Worm (Caenorhabditis elegans) whole organism, early embryonic: ENCODE data around the gene W04B5.6.
A peak's percentile ranks its signal among the peaks of the same experiment; 100 is the strongest.
"Not testable (repeated sequence)": the region's sequence is repeated elsewhere in the genome, so short reads cannot be mapped to it uniquely, and the experiment has no call there.

Experiments
- B0310.2 ChIP-seq: sonication (generic microtip); optimal IDR thresholded peaks from 2 replicates; lab custom pipeline; 2016; ENCODE audit warnings: mild to moderate bottlenecking, missing genetic modification characterization, missing compliant biosample characterization
- F13C5.2 ChIP-seq: sonication (generic microtip); optimal IDR thresholded peaks from 2 replicates; lab custom pipeline; 2017; ENCODE audit warnings: mild to moderate bottlenecking, missing genetic modification characterization, inconsistent platforms, missing compliant biosample characterization
- aly-1 ChIP-seq: sonication (generic microtip); optimal IDR thresholded peaks from 2 replicates; lab custom pipeline; 2016; ENCODE audit warnings: missing genetic modification characterization, missing compliant biosample characterization
- ama-1 ChIP-seq: fragments of 150-350 bp; optimal IDR thresholded peaks from 2 replicates; lab custom pipeline; 2014
- ceh-13 ChIP-seq: fragments of 200-800 bp; sonication (Bioruptor generic); optimal IDR thresholded peaks from 2 replicates; lab custom pipeline; 2018; ENCODE audit warnings: mild to moderate bottlenecking, missing genetic modification characterization, missing compliant biosample characterization
- ceh-36 ChIP-seq: sonication (generic microtip); optimal IDR thresholded peaks from 2 replicates; lab custom pipeline; 2016; ENCODE audit warnings: missing genetic modification characterization, inconsistent platforms, missing compliant biosample characterization
- ets-7 ChIP-seq: sonication (generic microtip); optimal IDR thresholded peaks from 2 replicates; lab custom pipeline; 2016; ENCODE audit warnings: missing genotype, missing genetic modification characterization, missing compliant biosample characterization
- flt-1 ChIP-seq: fragments of 200-800 bp; sonication (Bioruptor generic); IDR thresholded peaks from 2 replicates; pipeline ENCODE4 v1.3.6; 2022; ENCODE audit warnings: missing genetic modification characterization, missing compliant biosample characterization
- hmbx-1 ChIP-seq: sonication (generic microtip); optimal IDR thresholded peaks from 2 replicates; lab custom pipeline; 2016; ENCODE audit warnings: mild to moderate bottlenecking, missing genetic modification characterization, missing compliant biosample characterization
- hmg-4 ChIP-seq: fragments of 200-800 bp; sonication (Bioruptor generic); optimal IDR thresholded peaks from 2 replicates; lab custom pipeline; 2018; ENCODE audit warnings: mild to moderate bottlenecking, missing genetic modification characterization, missing compliant biosample characterization
- hnd-1 ChIP-seq: sonication (generic microtip); optimal IDR thresholded peaks from 2 replicates; lab custom pipeline; 2016; ENCODE audit warnings: missing genetic modification characterization, missing compliant biosample characterization
- pes-1 ChIP-seq: fragments of 200-800 bp; sonication (Bioruptor generic); IDR thresholded peaks from 2 replicates; pipeline ENCODE4 v1.3.6; 2022; ENCODE audit warnings: missing genetic modification reagents, missing genetic modification characterization, missing compliant biosample characterization
- scrt-1 ChIP-seq: fragments of 200-800 bp; sonication (Bioruptor generic); IDR thresholded peaks from 2 replicates; pipeline ENCODE4 v1.3.6; 2022; ENCODE audit warnings: missing genetic modification characterization, missing compliant biosample characterization
- sea-1 ChIP-seq: fragments of 200-800 bp; sonication (Bioruptor generic); conservative IDR thresholded peaks from 2 replicates; pipeline ENCODE4 v1.3.6; 2022; ENCODE audit warnings: missing genetic modification characterization, missing compliant biosample characterization
- tbx-11 ChIP-seq: fragments of 200-800 bp; sonication (Bioruptor generic); IDR thresholded peaks from 2 replicates; pipeline ENCODE4 v1.3.6; 2022; ENCODE audit warnings: missing genetic modification characterization, missing compliant biosample characterization
- tbx-37 ChIP-seq: fragments of 200-800 bp; sonication (Bioruptor generic); conservative IDR thresholded peaks from 2 replicates; pipeline ENCODE4 v1.3.6; 2022; ENCODE audit warnings: missing genetic modification reagents, missing genetic modification characterization, missing compliant biosample characterization
- tra-4 ChIP-seq: sonication (generic microtip); optimal IDR thresholded peaks from 2 replicates; lab custom pipeline; 2017; ENCODE audit warnings: missing genetic modification characterization, missing compliant biosample characterization

W04B5.6 gene

ce11 chrIII:2435805-2436204 lies 532 bp upstream of the W04B5.6 start, which contains the start of gene E02H9.6:
Gene E02H9.6 (plus strand): TSS chrIII:2436105.
- TF ChIP-seq pes-1 (GFP tag; lab: Robert Waterston, UW); tbx-37 (GFP tag; lab: Robert Waterston, UW); ets-7 (tag; lab: Kevin White, UChicago): not testable (repeated sequence)

ce11 chrIII:2432925-2433324 lies 2.3 kb downstream of the W04B5.6 start:
- TF ChIP-seq scrt-1 (GFP tag; lab: Robert Waterston, UW) (no peak), flt-1 (GFP tag; lab: Robert Waterston, UW) (no peak), hmg-4 (GFP tag; lab: Kevin White, UChicago) (no peak), aly-1 (tag; lab: Kevin White, UChicago) (no peak), sea-1 (GFP tag; lab: Robert Waterston, UW) (no peak), F13C5.2 (tag; lab: Kevin White, UChicago) (no peak), hnd-1 (tag; lab: Kevin White, UChicago) (no peak), tbx-37 (GFP tag; lab: Robert Waterston, UW) (no peak), pes-1 (GFP tag; lab: Robert Waterston, UW) (no peak), tra-4 (tag; lab: Kevin White, UChicago) (no peak), B0310.2 (tag; lab: Kevin White, UChicago) (no peak)

ce11 chrIII:2426122-2426521 lies 9.2 kb downstream of the W04B5.6 start, which contains the start of gene W04B5.8:
Gene W04B5.8 (plus strand): TSS chrIII:2426316.
- TF ChIP-seq B0310.2 (tag; lab: Kevin White, UChicago) = no peak
- no peak for TF ChIP-seq ceh-36
- no peak for TF ChIP-seq sea-1 (GFP tag; lab: Robert Waterston, UW)

DNA sequence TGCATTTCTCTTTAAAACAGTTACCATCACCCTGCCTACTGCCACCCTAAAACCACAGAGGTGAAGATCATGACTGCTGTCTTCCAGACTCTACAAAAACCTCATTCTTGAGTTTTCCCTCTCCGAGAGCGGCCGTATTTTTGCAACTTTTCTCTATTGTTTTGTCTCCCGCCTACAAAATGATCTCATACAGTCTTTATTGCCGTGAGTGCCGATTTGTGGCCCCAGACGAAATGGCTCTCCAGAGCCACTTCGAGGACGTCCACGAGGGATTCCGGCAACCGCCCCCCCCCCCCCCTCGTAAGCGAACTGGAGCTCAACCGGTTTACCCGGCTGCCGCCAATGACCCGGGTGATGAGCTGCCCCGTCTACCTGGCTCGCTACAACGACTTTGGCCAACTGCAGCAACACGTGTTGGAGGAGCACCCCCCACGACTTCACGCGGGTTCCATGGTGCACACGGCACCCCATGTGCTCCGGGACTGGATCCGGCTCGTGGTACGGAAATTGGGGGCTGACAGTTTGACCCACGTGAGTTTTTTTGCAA lies 10.4 kb downstream of the W04B5.6 start:
- TF ChIP-seq ceh-36 = no peak
- peak; percentile 27 for TF ChIP-seq hmg-4 (GFP tag; lab: Kevin White, UChicago)

- no peak for TF ChIP-seq aly-1 (tag; lab: Kevin White, UChicago)
- TF ChIP-seq F13C5.2 (tag; lab: Kevin White, UChicago) = no peak
- no peak for TF ChIP-seq hnd-1 (tag; lab: Kevin White, UChicago)
- TF ChIP-seq tbx-37 (GFP tag; lab: Robert Waterston, UW) = no peak
- TF ChIP-seq tbx-11 (GFP tag; lab: Robert Waterston, UW) = no peak
- no peak for TF ChIP-seq flt-1 (GFP tag; lab: Robert Waterston, UW)
- no peak for TF ChIP-seq ets-7 (tag; lab: Kevin White, UChicago)
- TF ChIP-seq hmbx-1 = no peak
- no peak for TF ChIP-seq sea-1 (GFP tag; lab: Robert Waterston, UW)
- no peak for TF ChIP-seq ama-1 (lab: Kevin White, UChicago)
- TF ChIP-seq ceh-13 (GFP tag; lab: Kevin White, UChicago) = no peak
- TF ChIP-seq ceh-36 = no peak
- no peak for TF ChIP-seq B0310.2 (tag; lab: Kevin White, UChicago)
- no peak for TF ChIP-seq pes-1 (GFP tag; lab: Robert Waterston, UW)
- no peak for TF ChIP-seq tra-4 (tag; lab: Kevin White, UChicago)
Measured at ce11 chrIII:2423638-2424037, 11.6 kb downstream of the W04B5.6 start.

- TF ChIP-seq ceh-13 (GFP tag; lab: Kevin White, UChicago) (no peak), sea-1 (GFP tag; lab: Robert Waterston, UW) (no peak), scrt-1 (GFP tag; lab: Robert Waterston, UW) (no peak), tbx-11 (GFP tag; lab: Robert Waterston, UW) (no peak), F13C5.2 (tag; lab: Kevin White, UChicago) (no peak), hnd-1 (tag; lab: Kevin White, UChicago) (no peak), B0310.2 (tag; lab: Kevin White, UChicago) (no peak), flt-1 (GFP tag; lab: Robert Waterston, UW) (no peak), pes-1 (GFP tag; lab: Robert Waterston, UW) (no peak), aly-1 (tag; lab: Kevin White, UChicago) (no peak)
Measured at ce11 chrIII:2421226-2421625, 14.0 kb downstream of the W04B5.6 start.

- no peak for TF ChIP-seq tbx-37 (GFP tag; lab: Robert Waterston, UW)
- TF ChIP-seq tbx-11 (GFP tag; lab: Robert Waterston, UW) = no peak
- no peak for TF ChIP-seq F13C5.2 (tag; lab: Kevin White, UChicago)
- TF ChIP-seq tra-4 (tag; lab: Kevin White, UChicago) = no peak
- TF ChIP-seq pes-1 (GFP tag; lab: Robert Waterston, UW) = no peak
- no peak for TF ChIP-seq sea-1 (GFP tag; lab: Robert Waterston, UW)
- no peak for TF ChIP-seq ets-7 (tag; lab: Kevin White, UChicago)
- no peak for TF ChIP-seq flt-1 (GFP tag; lab: Robert Waterston, UW)
- TF ChIP-seq ama-1 (lab: Kevin White, UChicago) = no peak
- TF ChIP-seq hnd-1 (tag; lab: Kevin White, UChicago) = no peak
- TF ChIP-seq hmbx-1 = no peak
- TF ChIP-seq ceh-13 (GFP tag; lab: Kevin White, UChicago) = no peak
- TF ChIP-seq B0310.2 (tag; lab: Kevin White, UChicago) = no peak
- no peak for TF ChIP-seq scrt-1 (GFP tag; lab: Robert Waterston, UW)
- TF ChIP-seq aly-1 (tag; lab: Kevin White, UChicago) = no peak
- no peak for TF ChIP-seq hmg-4 (GFP tag; lab: Kevin White, UChicago)
- no peak for TF ChIP-seq ceh-36
Measured at ce11 chrIII:2419504-2419903, 15.8 kb downstream of the W04B5.6 start.

DNA sequence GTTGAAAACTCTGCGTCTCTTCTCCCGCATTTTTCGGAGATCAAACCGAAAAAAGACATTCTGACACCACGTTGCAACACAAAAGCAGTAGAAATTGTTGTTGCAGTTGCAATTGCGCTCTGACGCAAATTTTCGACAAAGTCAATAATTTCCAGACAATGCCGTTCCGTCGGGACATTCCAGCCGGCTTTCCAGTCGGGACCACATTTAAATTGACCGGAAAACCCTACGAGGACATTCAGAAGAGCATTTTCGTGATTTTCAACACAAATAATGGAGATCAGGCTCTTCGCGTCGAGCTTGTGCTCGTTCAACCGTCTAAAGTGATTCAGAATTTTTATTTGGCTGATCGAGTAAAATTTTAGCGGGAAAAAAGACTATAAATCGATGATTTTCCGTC lies 16.3 kb downstream of the W04B5.6 start:
- no peak for TF ChIP-seq ceh-13 (GFP tag; lab: Kevin White, UChicago)
- TF ChIP-seq hmbx-1 = no peak
